Fruit fly (Drosophila melanogaster) whole organism, embryonic: ENCODE measurements around the gene ND-24.
A peak's percentile ranks its signal among the peaks of the same experiment; 100 is the strongest.

Experiments used
- Bdp1 ChIP-seq: fragments of 200-800 bp; sonication (Bioruptor generic); optimal IDR thresholded peaks from 3 replicates; lab custom pipeline; 2016; ENCODE audit warnings: missing biosample characterization, missing genetic modification characterization
- BtbVII ChIP-seq: fragments of 200-800 bp; sonication (Bioruptor generic); optimal IDR thresholded peaks from 3 replicates; lab custom pipeline; 2017; ENCODE audit warnings: missing biosample characterization, mild to moderate bottlenecking, missing genetic modification characterization
- CG10321 ChIP-seq: fragments of 200-800 bp; sonication (Bioruptor generic); IDR thresholded peaks from 2 replicates; pipeline ENCODE4 v1.3.6; 2022; ENCODE audit warnings: missing biosample characterization, missing genetic modification characterization
- CG11398 ChIP-seq: fragments of 200-800 bp; sonication (Bioruptor generic); optimal IDR thresholded peaks from 2 replicates; lab custom pipeline; 2016; ENCODE audit warnings: missing biosample characterization, missing genetic modification characterization
- CG11504 ChIP-seq: fragments of 200-800 bp; sonication (Bioruptor generic); optimal IDR thresholded peaks from 3 replicates; lab custom pipeline; 2019; ENCODE audit warnings: missing biosample characterization, mild to moderate bottlenecking, missing genetic modification characterization, moderate library complexity
- CG14710 ChIP-seq: fragments of 200-800 bp; sonication (Bioruptor generic); optimal IDR thresholded peaks from 3 replicates; lab custom pipeline; 2019; ENCODE audit warnings: missing biosample characterization, mild to moderate bottlenecking, missing genetic modification characterization, moderate library complexity
- CG14965 ChIP-seq: fragments of 200-800 bp; sonication (Bioruptor generic); optimal IDR thresholded peaks from 2 replicates; lab custom pipeline; 2016; ENCODE audit warnings: missing biosample characterization, missing genetic modification characterization, borderline replicate concordance
- CG16813 ChIP-seq: fragments of 200-800 bp; sonication (Bioruptor generic); IDR thresholded peaks from 3 replicates; pipeline ENCODE4 v1.3.6; 2022; ENCODE audit warnings: missing biosample characterization, missing genetic modification characterization; ENCODE audit not compliant: partially characterized antibody
- CG18262 ChIP-seq: fragments of 200-800 bp; optimal IDR thresholded peaks from 3 replicates; lab custom pipeline; 2019; ENCODE audit warnings: missing biosample characterization, mild to moderate bottlenecking, missing genetic modification characterization, moderate library complexity
- CG18619 ChIP-seq: fragments of 200-800 bp; sonication (Bioruptor generic); optimal IDR thresholded peaks from 3 replicates; lab custom pipeline; 2017; ENCODE audit warnings: missing biosample characterization, mild to moderate bottlenecking, missing genetic modification characterization
- CG30403 ChIP-seq: fragments of 200-800 bp; sonication (Bioruptor generic); optimal IDR thresholded peaks from 3 replicates; lab custom pipeline; 2016; ENCODE audit warnings: missing biosample characterization, missing genetic modification characterization
- CG32532 ChIP-seq: fragments of 200-800 bp; sonication (Bioruptor generic); IDR thresholded peaks from 2 replicates; pipeline ENCODE4 v1.3.6; 2022; ENCODE audit warnings: missing biosample characterization, missing genetic modification characterization
- CG32767 ChIP-seq: fragments of 200-800 bp; sonication (Bioruptor generic); IDR thresholded peaks from 2 replicates; pipeline ENCODE4 v1.3.6; 2022; ENCODE audit warnings: missing biosample characterization, missing genetic modification characterization
- CG32772 ChIP-seq: fragments of 200-800 bp; sonication (Bioruptor generic); IDR thresholded peaks from 2 replicates; pipeline ENCODE4 v1.3.6; 2022; ENCODE audit warnings: missing biosample characterization, missing genetic modification characterization
- CG3847 ChIP-seq: fragments of 200-800 bp; sonication (Bioruptor generic); IDR thresholded peaks from 2 replicates; pipeline ENCODE4 v1.3.6; 2022; ENCODE audit warnings: missing biosample characterization, missing genetic modification characterization
- CG5180 ChIP-seq: fragments of 200-800 bp; sonication (Bioruptor generic); optimal IDR thresholded peaks from 3 replicates; lab custom pipeline; 2017; ENCODE audit warnings: missing biosample characterization, missing genetic modification characterization, mild to moderate bottlenecking, moderate library complexity, missing genetic modification reagents
- CG6175 ChIP-seq: fragments of 200-800 bp; sonication (Bioruptor generic); IDR thresholded peaks from 3 replicates; pipeline ENCODE4 v1.3.6; 2022; ENCODE audit warnings: missing biosample characterization, missing genetic modification characterization
- E2f1 ChIP-seq: fragments of 200-800 bp; sonication (Bioruptor generic); IDR thresholded peaks from 2 replicates; pipeline ENCODE4 v1.3.6; 2022; ENCODE audit warnings: missing biosample characterization, missing genetic modification characterization
- Fer2 ChIP-seq: fragments of 200-800 bp; sonication (Bioruptor generic); optimal IDR thresholded peaks from 2 replicates; lab custom pipeline; 2018; ENCODE audit warnings: missing biosample characterization, mild to moderate bottlenecking, missing genetic modification characterization, moderate library complexity
- HHEX ChIP-seq: fragments of 200-800 bp; sonication (Bioruptor generic); optimal IDR thresholded peaks from 3 replicates; lab custom pipeline; 2017; ENCODE audit warnings: missing biosample characterization, mild to moderate bottlenecking, missing genetic modification characterization, missing genetic modification reagents
- Hand ChIP-seq: fragments of 200-800 bp; sonication (Bioruptor generic); optimal IDR thresholded peaks from 2 replicates; lab custom pipeline; 2017; ENCODE audit warnings: mild to moderate bottlenecking, missing biosample characterization, missing genetic modification reagents, missing genetic modification characterization
- Hr3 ChIP-seq: fragments of 200-800 bp; sonication (Bioruptor generic); optimal IDR thresholded peaks from 3 replicates; lab custom pipeline; 2016; ENCODE audit warnings: missing biosample characterization, missing genetic modification characterization
- MBD-R2 ChIP-seq: fragments of 200-800 bp; sonication (Bioruptor generic); IDR thresholded peaks from 2 replicates; pipeline ENCODE4 v1.3.6; 2022; ENCODE audit warnings: missing biosample characterization, missing genetic modification characterization
- Med ChIP-seq: fragments of 200-800 bp; sonication (Bioruptor generic); peaks from one replicate; lab custom pipeline; 2016; ENCODE audit warnings: missing biosample characterization, missing genetic modification characterization, mild to moderate bottlenecking, inconsistent platforms, moderate library complexity
- Mrtf ChIP-seq: fragments of 200-800 bp; sonication (Bioruptor generic); IDR thresholded peaks from 3 replicates; pipeline ENCODE4 v1.3.6; 2022; ENCODE audit warnings: missing biosample characterization, missing genetic modification characterization
- NFAT ChIP-seq: fragments of 200-800 bp; sonication (Bioruptor generic); IDR thresholded peaks from 2 replicates; pipeline ENCODE4 v1.3.6; 2022; ENCODE audit warnings: missing biosample characterization, missing genetic modification characterization
- NK7.1 ChIP-seq: fragments of 200-800 bp; sonication (Bioruptor generic); optimal IDR thresholded peaks from 3 replicates; lab custom pipeline; 2016; ENCODE audit warnings: missing biosample characterization, missing genetic modification characterization
- NfI ChIP-seq: fragments of 200-800 bp; sonication (Bioruptor generic); optimal IDR thresholded peaks from 3 replicates; lab custom pipeline; 2018; ENCODE audit warnings: missing biosample characterization, mild to moderate bottlenecking, missing genetic modification characterization, moderate library complexity
- Oli ChIP-seq: fragments of 200-800 bp; sonication (Bioruptor generic); optimal IDR thresholded peaks from 2 replicates; lab custom pipeline; 2018; ENCODE audit warnings: missing biosample characterization, mild to moderate bottlenecking, missing genetic modification characterization, moderate library complexity
- PHDP ChIP-seq: fragments of 200-800 bp; sonication (Bioruptor generic); optimal IDR thresholded peaks from 3 replicates; lab custom pipeline; 2018; ENCODE audit warnings: missing biosample characterization, mild to moderate bottlenecking, missing genetic modification characterization, moderate library complexity
- Poxn ChIP-seq: fragments of 200-800 bp; sonication (Bioruptor generic); IDR thresholded peaks from 2 replicates; pipeline ENCODE4 v1.3.6; 2022; ENCODE audit warnings: missing biosample characterization, missing genetic modification characterization
- Ptx1 ChIP-seq: fragments of 200-800 bp; sonication (Bioruptor generic); IDR thresholded peaks from 2 replicates; pipeline ENCODE4 v1.3.6; 2022; ENCODE audit warnings: missing biosample characterization, missing genetic modification characterization
- Ravus ChIP-seq: fragments of 200-800 bp; sonication (Bioruptor generic); IDR thresholded peaks from 2 replicates; pipeline ENCODE4 v1.3.6; 2022; ENCODE audit warnings: missing biosample characterization, missing genetic modification characterization
- Sry-δ ChIP-seq: fragments of 200-800 bp; sonication (Bioruptor generic); optimal IDR thresholded peaks from 2 replicates; lab custom pipeline; 2016; ENCODE audit warnings: missing biosample characterization, missing genetic modification characterization
- Xbp1 ChIP-seq: fragments of 200-800 bp; sonication (Bioruptor generic); optimal IDR thresholded peaks from 3 replicates; lab custom pipeline; 2016; ENCODE audit warnings: missing biosample characterization, mild to moderate bottlenecking, missing genetic modification characterization
- cato ChIP-seq: fragments of 200-800 bp; sonication (Bioruptor generic); optimal IDR thresholded peaks from 2 replicates; lab custom pipeline; 2016; ENCODE audit warnings: missing biosample characterization, missing genetic modification characterization, borderline replicate concordance
- caup ChIP-seq: fragments of 200-800 bp; sonication (Bioruptor generic); optimal IDR thresholded peaks from 3 replicates; lab custom pipeline; 2017; ENCODE audit warnings: missing biosample characterization, mild to moderate bottlenecking, missing genetic modification characterization, moderate library complexity; ENCODE audit not compliant: severe bottlenecking
- dan ChIP-seq: fragments of 200-800 bp; sonication (Bioruptor generic); IDR thresholded peaks from 2 replicates; pipeline ENCODE4 v1.3.6; 2022; ENCODE audit warnings: missing biosample characterization, missing genetic modification characterization
- ewg ChIP-seq: fragments of 200-800 bp; sonication (Bioruptor generic); optimal IDR thresholded peaks from 3 replicates; lab custom pipeline; 2017; ENCODE audit warnings: mild to moderate bottlenecking, missing biosample characterization, missing genetic modification reagents, missing genetic modification characterization
- fd3F ChIP-seq: fragments of 200-800 bp; sonication (Bioruptor generic); optimal IDR thresholded peaks from 2 replicates; lab custom pipeline; 2018; ENCODE audit warnings: missing biosample characterization, mild to moderate bottlenecking, missing genetic modification characterization, moderate library complexity
- h ChIP-seq: fragments of >200 bp; optimal IDR thresholded peaks from 2 replicates; lab custom pipeline; 2017
- hkb ChIP-seq, 2 experiments: fragments of 200-800 bp in 1 of 2; fragments of >200 bp in 1 of 2; sonication (Bioruptor generic) in 1 of 2; IDR thresholded peaks in 1 of 2; optimal IDR thresholded peaks in 1 of 2; 2 replicates each; pipeline versions ENCODE4 v1.3.6 to Lab custom; 2017 to 2022; ENCODE audit warnings: missing biosample characterization in 1 of 2, missing genetic modification characterization in 1 of 2
- hth ChIP-seq: fragments of >200 bp; optimal IDR thresholded peaks from 2 replicates; lab custom pipeline; 2017; ENCODE audit warnings: inconsistent platforms
- klu ChIP-seq: fragments of 200-800 bp; sonication (Bioruptor generic); IDR thresholded peaks from 2 replicates; pipeline ENCODE4 v1.3.6; 2022; ENCODE audit warnings: missing biosample characterization, missing genetic modification characterization
- org-1 ChIP-seq: fragments of 200-800 bp; sonication (Bioruptor generic); optimal IDR thresholded peaks from 2 replicates; lab custom pipeline; 2017; ENCODE audit warnings: missing biosample characterization, missing genetic modification characterization
- phol ChIP-seq: fragments of 200-800 bp; sonication (Bioruptor generic); optimal IDR thresholded peaks from 3 replicates; lab custom pipeline; 2018; ENCODE audit warnings: missing biosample characterization, mild to moderate bottlenecking, missing genetic modification characterization, moderate library complexity
- psq ChIP-seq: fragments of 200-800 bp; sonication (Bioruptor generic); optimal IDR thresholded peaks from 2 replicates; lab custom pipeline; 2017; ENCODE audit warnings: missing biosample characterization, missing genetic modification characterization
- ranshi ChIP-seq: fragments of 200-800 bp; sonication (Bioruptor generic); IDR thresholded peaks from 2 replicates; pipeline ENCODE4 v1.3.6; 2022; ENCODE audit warnings: missing biosample characterization, missing genetic modification characterization
- toy ChIP-seq: fragments of 200-800 bp; sonication (Bioruptor generic); IDR thresholded peaks from 2 replicates; pipeline ENCODE4 v1.3.6; 2022; ENCODE audit warnings: missing biosample characterization, missing genetic modification characterization
- trh ChIP-seq: fragments of 200-800 bp; sonication (Bioruptor generic); optimal IDR thresholded peaks from 2 replicates; lab custom pipeline; 2016; ENCODE audit warnings: missing biosample characterization, missing genetic modification characterization
- wor ChIP-seq: fragments of 200-800 bp; sonication (Bioruptor generic); IDR thresholded peaks from 2 replicates; pipeline ENCODE4 v1.3.6; 2022; ENCODE audit warnings: missing biosample characterization, missing genetic modification characterization

Gene ND-24

DNA sequence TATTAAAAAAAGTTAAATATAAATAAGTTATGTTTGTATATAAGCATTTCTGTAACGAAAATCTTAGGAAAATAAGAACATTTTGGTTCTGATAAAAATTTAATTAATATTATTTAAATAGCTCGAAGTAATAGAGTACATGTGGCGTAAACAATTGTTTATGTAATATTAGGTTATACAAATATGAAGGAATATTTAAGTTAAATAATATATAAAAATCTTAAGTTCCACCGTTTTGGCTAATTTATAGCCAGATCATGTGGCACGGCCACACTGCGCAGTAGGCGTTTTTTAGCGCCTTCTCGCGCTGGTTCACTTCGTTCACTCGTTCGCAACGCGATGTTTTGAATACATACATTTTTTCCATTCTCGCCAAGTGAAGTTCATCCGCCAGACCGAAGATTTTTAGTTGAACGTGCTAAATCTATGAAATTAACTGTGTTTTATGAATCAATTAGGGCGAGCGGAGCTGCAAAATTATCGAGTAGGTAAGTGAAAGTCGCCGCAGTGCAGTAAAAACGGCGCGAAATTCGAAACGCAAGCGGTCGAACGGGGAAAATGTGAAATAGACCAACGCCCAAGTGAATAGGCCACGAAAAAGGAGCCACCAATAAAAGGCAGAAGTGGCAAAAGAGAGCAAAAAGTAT lies 25.3 kb downstream of the ND-24 start, which contains the start of gene beta-Spec (continued):
- no peak for TF ChIP-seq CG5180 (GFP tag; lab: Kevin White, UChicago)
- no peak for TF ChIP-seq Poxn (GFP tag; lab: Robert Waterston, UW)
- TF ChIP-seq Med (GFP tag; lab: Kevin White, UChicago) = peak; percentile 76
- TF ChIP-seq Hr3 (GFP tag; lab: Kevin White, UChicago) = no peak
- TF ChIP-seq Sry-δ (GFP tag; lab: Kevin White, UChicago) = no peak
- no peak for TF ChIP-seq CG32532 (GFP tag; lab: Robert Waterston, UW)
- TF ChIP-seq Hand (GFP tag; lab: Kevin White, UChicago) = no peak
- TF ChIP-seq CG14965 = no peak
- TF ChIP-seq trh (GFP tag; lab: Kevin White, UChicago) = no peak
- TF ChIP-seq CG10321 (GFP tag; lab: Robert Waterston, UW) = no peak
- no peak for TF ChIP-seq org-1 (GFP tag; lab: Kevin White, UChicago)
- TF ChIP-seq CG14710 (tag; lab: Kevin White, UChicago) = peak; percentile 28
- no peak for TF ChIP-seq cato (GFP tag; lab: Kevin White, UChicago)
- TF ChIP-seq klu = no peak
- no peak for TF ChIP-seq hkb (optimal IDR thresholded peaks at IDR 0.05; lab: Kevin White, UChicago)
- no peak for TF ChIP-seq hkb (GFP tag; IDR thresholded peaks at IDR 0.05; lab: Robert Waterston, UW)
- TF ChIP-seq CG11398 (GFP tag; lab: Kevin White, UChicago) = no peak
- no peak for TF ChIP-seq CG16813 (GFP tag; lab: Robert Waterston, UW)
- TF ChIP-seq toy (GFP tag; lab: Robert Waterston, UW) = no peak
- TF ChIP-seq Bdp1 (GFP tag; lab: Kevin White, UChicago) = no peak
- TF ChIP-seq ranshi (GFP tag; lab: Robert Waterston, UW) = no peak
- TF ChIP-seq HHEX = no peak
- peak; percentile 79; the same call in 1 of the 2 replicates for TF ChIP-seq CG32767 (GFP tag; lab: Robert Waterston, UW)
- TF ChIP-seq CG6175 (GFP tag; lab: Robert Waterston, UW) = no peak
- peak; percentile 39 for TF ChIP-seq CG11504 (tag; lab: Kevin White, UChicago)
- peak; percentile 21; the same call in 1 of the 2 replicates for TF ChIP-seq MBD-R2 (GFP tag; lab: Robert Waterston, UW)
- peak; percentile 45 for TF ChIP-seq psq (GFP tag; lab: Kevin White, UChicago)
- no peak for TF ChIP-seq PHDP
- peak; percentile 3 for TF ChIP-seq CG18619 (GFP tag; lab: Kevin White, UChicago)
- TF ChIP-seq BtbVII (GFP tag; lab: Kevin White, UChicago) = no peak
- no peak for TF ChIP-seq hth (lab: Kevin White, UChicago)
- TF ChIP-seq Xbp1 (GFP tag; lab: Kevin White, UChicago) = no peak
- 0 out of 2 replicates have a peak, but pooled peaks have one; percentile 4 for TF ChIP-seq NFAT (GFP tag; lab: Robert Waterston, UW)
- TF ChIP-seq ewg (GFP tag; lab: Kevin White, UChicago) = peak; percentile 58
- TF ChIP-seq fd3F (GFP tag; lab: Kevin White, UChicago) = no peak
- peak; percentile 15; the same call in 1 of the 2 replicates for TF ChIP-seq Ptx1
- TF ChIP-seq Oli (tag; lab: Kevin White, UChicago) = no peak
- no peak for TF ChIP-seq wor
- no peak for TF ChIP-seq Ravus (GFP tag; lab: Robert Waterston, UW)
- TF ChIP-seq Mrtf (GFP tag; lab: Robert Waterston, UW) = no peak
- no peak for TF ChIP-seq dan (GFP tag; lab: Robert Waterston, UW)
- peak; percentile 51 for TF ChIP-seq CG30403 (GFP tag; lab: Kevin White, UChicago)
- no peak for TF ChIP-seq h (lab: Kevin White, UChicago)
- TF ChIP-seq CG3847 (GFP tag; lab: Robert Waterston, UW) = peak; percentile 15; the same call in 1 of the 2 replicates
- TF ChIP-seq NfI (GFP tag; lab: Kevin White, UChicago) = no peak
- no peak for TF ChIP-seq caup (GFP tag; lab: Kevin White, UChicago)
- no peak for TF ChIP-seq CG32772 (GFP tag; lab: Robert Waterston, UW)
- TF ChIP-seq E2f1 (GFP tag; lab: Robert Waterston, UW) = no peak
- peak; percentile 37 for TF ChIP-seq CG18262 (tag; lab: Kevin White, UChicago)
- no peak for TF ChIP-seq Fer2 (tag; lab: Kevin White, UChicago)
- no peak for TF ChIP-seq NK7.1
- TF ChIP-seq phol (tag; lab: Kevin White, UChicago) = peak; percentile 18
